Fruit fly (Drosophila melanogaster) whole organism: ENCODE results near the gene Fancl.
A peak's percentile ranks its signal among the peaks of the same experiment; 100 is the strongest.

Experiments
- CG8478 ChIP-seq: fragments of >200 bp; optimal IDR thresholded peaks from 2 replicates; lab custom pipeline; 2018; ENCODE audit warnings: inconsistent platforms
- Dll ChIP-seq: fragments of >200 bp; optimal IDR thresholded peaks from 2 replicates; lab custom pipeline; 2017
- EcR ChIP-seq, 2 experiments: fragments of >200 bp; optimal IDR thresholded peaks; 2 replicates each; lab custom pipeline; 2017; ENCODE audit warnings: missing biosample characterization in 2 of 2, missing genetic modification characterization in 2 of 2, missing genetic modification reagents in 2 of 2
- pan ChIP-seq: fragments of >200 bp; optimal IDR thresholded peaks from 2 replicates; lab custom pipeline; 2017
- psq ChIP-seq: fragments of >200 bp; optimal IDR thresholded peaks from 2 replicates; lab custom pipeline; 2017
- usp ChIP-seq: fragments of >200 bp; optimal IDR thresholded peaks from 2 replicates; lab custom pipeline; 2017; ENCODE audit warnings: missing biosample characterization, missing genetic modification characterization, mixed read lengths

Gene Fancl

dm6 chr3R:10089171-10089664 is 36.5 kb upstream of the Fancl start:
- TF ChIP-seq pan: no peak
- no peak for TF ChIP-seq EcR (GFP tag; optimal IDR thresholded peaks at IDR 0.05; lab: Kevin White, UChicago)
- TF ChIP-seq psq (lab: Kevin White, UChicago): no peak
- TF ChIP-seq Dll (lab: Kevin White, UChicago): peak; percentile 94
- TF ChIP-seq CG8478 (lab: Kevin White, UChicago): peak; percentile 62
- TF ChIP-seq usp: no peak

DNA sequence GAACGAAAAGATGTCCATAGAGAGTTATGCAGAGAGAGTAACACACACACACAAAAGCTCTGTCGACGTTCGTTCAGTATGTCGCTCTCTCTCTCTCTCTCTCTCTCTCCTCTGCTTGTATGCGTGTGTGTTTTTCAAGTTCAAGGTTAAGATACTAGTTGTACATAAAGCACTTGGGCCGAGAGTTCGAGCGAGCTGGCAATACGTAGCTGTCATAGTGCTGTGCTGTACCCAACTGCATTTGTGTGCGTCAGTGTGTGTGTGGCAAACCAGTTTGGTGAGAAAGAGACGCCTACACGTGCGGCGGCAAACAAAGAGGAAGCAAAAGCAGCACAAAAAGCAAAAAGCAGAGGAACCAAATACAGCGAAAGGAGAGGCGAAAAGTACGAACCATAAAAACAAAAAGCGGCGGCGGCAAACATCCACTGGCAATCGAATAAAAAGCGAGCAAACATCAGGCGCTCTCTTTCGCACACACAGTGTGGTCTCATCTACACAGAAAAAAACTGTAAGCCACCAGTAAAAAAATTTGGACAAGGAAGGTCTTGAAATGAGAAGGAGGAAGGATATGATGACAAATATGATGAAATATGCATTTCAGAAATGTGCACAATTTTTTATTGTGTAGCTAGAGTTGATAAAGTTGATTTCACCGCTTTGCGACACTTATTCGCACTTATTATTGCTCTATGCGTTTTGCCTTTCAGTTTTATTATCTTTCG is 34.7 kb upstream of the Fancl start:
- TF ChIP-seq CG8478 (lab: Kevin White, UChicago): peak; percentile 41
- TF ChIP-seq pan: no peak
- TF ChIP-seq Dll (lab: Kevin White, UChicago): peak; percentile 37

DNA sequence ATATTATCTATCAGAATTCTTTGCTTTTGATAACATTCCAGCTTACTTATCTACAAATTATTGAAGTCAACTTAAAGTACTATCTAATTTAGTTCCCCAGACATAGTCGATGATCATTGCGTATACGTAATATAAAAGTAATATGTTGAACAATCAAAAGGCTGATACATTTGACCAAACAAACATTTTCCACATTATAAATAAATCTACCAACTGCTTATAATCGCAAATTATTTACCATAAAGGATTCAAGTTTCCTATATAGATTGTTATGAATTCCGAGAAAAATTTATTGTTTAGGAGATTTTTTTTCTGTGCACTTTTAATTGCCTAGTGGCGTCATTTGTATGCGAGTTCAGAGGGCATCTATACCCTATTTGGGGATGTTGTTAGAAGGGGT is 34.0 kb upstream of the Fancl start:
- no peak for TF ChIP-seq CG8478 (lab: Kevin White, UChicago)
- TF ChIP-seq pan: no peak
- TF ChIP-seq psq (lab: Kevin White, UChicago): no peak
- no peak for TF ChIP-seq Dll (lab: Kevin White, UChicago)
- TF ChIP-seq usp: no peak
- no peak for TF ChIP-seq EcR (GFP tag; optimal IDR thresholded peaks at IDR 0.05; lab: Kevin White, UChicago)

dm6 chr3R:10086222-10086621 is 33.6 kb upstream of the Fancl start:
- TF ChIP-seq EcR (GFP tag; optimal IDR thresholded peaks at IDR 0.05; lab: Kevin White, UChicago) (no peak), usp (no peak), pan (no peak), Dll (lab: Kevin White, UChicago) (no peak), psq (lab: Kevin White, UChicago) (no peak), CG8478 (lab: Kevin White, UChicago) (no peak)

- TF ChIP-seq usp: no peak
- TF ChIP-seq psq (lab: Kevin White, UChicago): no peak
- no peak for TF ChIP-seq CG8478 (lab: Kevin White, UChicago)
- TF ChIP-seq EcR (GFP tag; optimal IDR thresholded peaks at IDR 0.05; lab: Kevin White, UChicago): no peak
- TF ChIP-seq Dll (lab: Kevin White, UChicago): no peak
- no peak for TF ChIP-seq pan
Measured at dm6 chr3R:10084914-10085313, 32.2 kb upstream of the Fancl start.

DNA sequence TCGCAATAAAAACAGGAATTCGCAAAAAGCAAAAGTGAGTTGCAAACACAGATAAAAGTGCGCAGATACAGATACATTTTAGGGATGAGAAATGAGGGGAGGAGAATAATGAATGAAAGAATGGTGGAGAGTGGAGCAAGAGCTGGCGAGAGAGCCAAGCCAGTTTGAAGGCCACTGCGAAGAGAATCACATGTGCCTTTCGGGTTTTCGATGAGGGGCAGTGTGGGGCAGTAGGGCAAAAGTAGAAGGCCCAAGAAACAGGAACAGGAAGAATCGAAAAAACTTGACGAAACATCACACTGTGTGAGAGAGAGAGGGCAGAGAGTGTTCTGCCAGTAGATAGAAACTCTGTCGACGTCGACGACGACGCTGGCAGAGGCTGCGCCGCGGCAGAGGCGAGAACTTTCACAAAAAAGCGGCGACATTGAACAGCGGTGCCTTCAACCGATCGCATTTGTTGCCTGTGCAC is 31.5 kb upstream of the Fancl start:
- TF ChIP-seq CG8478 (lab: Kevin White, UChicago) (no peak), usp (no peak), pan (no peak), psq (lab: Kevin White, UChicago) (no peak), Dll (lab: Kevin White, UChicago) (no peak), EcR (GFP tag; optimal IDR thresholded peaks at IDR 0.05; lab: Kevin White, UChicago) (no peak)

DNA sequence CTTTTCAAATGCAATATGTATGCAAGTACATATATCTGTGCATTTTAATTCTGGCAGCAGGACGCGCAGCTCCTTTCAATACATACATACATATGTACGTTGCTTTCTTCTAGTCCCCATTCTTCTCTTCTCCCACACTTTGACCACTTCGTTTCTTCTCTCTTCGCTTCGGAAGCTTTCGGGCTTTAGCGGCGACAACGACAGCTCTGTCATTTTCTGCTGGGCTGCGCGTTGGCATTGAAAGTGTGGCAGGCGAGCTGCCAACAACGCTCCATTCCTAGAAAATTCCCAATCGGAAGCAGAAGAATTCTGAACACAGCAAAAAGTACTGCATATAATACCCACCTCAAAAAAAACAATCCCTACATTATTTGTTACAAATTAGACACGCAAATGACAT is 30.4 kb upstream of the Fancl start:
- TF ChIP-seq CG8478 (lab: Kevin White, UChicago) (no peak), usp (no peak), pan (no peak), EcR (GFP tag; optimal IDR thresholded peaks at IDR 0.05; lab: Kevin White, UChicago) (no peak), Dll (lab: Kevin White, UChicago) (no peak), psq (lab: Kevin White, UChicago) (no peak)

DNA sequence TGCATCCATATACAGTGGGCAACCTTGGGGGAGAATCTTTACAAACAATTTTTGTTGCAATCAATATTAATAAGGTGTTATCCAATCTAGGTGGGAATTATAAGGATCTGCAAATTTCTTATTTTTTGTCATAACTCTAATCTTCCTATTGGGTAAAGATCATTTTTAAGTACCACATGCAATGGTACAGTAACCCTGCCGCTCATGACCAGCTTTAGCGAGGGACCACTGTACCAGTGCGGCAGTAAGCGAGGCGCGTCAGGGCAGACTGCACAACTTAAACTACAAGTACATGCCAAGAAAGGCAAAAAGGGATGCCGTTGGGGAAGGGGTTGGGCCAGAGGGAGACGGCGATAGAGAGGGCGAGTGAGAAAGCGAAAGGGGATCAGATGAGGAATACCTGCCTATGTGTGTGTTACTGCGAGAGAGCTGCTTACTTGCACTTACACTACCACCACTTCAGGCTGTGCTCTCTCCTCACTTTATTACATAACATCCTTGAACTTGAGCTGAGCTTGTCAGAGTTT is 29.9 kb upstream of the Fancl start:
- TF ChIP-seq Dll (lab: Kevin White, UChicago) (no peak), pan (no peak), usp (no peak), CG8478 (lab: Kevin White, UChicago) (no peak), psq (lab: Kevin White, UChicago) (no peak), EcR (GFP tag; optimal IDR thresholded peaks at IDR 0.05; lab: Kevin White, UChicago) (no peak)

dm6 chr3R:10081469-10082111 is 28.9 kb upstream of the Fancl start:
- TF ChIP-seq Dll (lab: Kevin White, UChicago) (no peak), psq (lab: Kevin White, UChicago) (no peak), pan (no peak), EcR (GFP tag; optimal IDR thresholded peaks at IDR 0.05; lab: Kevin White, UChicago) (no peak), CG8478 (lab: Kevin White, UChicago) (no peak), usp (no peak)

- no peak for TF ChIP-seq CG8478 (lab: Kevin White, UChicago)
- TF ChIP-seq Dll (lab: Kevin White, UChicago): no peak
- TF ChIP-seq EcR (GFP tag; optimal IDR thresholded peaks at IDR 0.05; lab: Kevin White, UChicago): no peak
- no peak for TF ChIP-seq psq (lab: Kevin White, UChicago)
- TF ChIP-seq usp: no peak
- no peak for TF ChIP-seq pan
Measured at dm6 chr3R:10080699-10081098, 28.0 kb upstream of the Fancl start.

DNA sequence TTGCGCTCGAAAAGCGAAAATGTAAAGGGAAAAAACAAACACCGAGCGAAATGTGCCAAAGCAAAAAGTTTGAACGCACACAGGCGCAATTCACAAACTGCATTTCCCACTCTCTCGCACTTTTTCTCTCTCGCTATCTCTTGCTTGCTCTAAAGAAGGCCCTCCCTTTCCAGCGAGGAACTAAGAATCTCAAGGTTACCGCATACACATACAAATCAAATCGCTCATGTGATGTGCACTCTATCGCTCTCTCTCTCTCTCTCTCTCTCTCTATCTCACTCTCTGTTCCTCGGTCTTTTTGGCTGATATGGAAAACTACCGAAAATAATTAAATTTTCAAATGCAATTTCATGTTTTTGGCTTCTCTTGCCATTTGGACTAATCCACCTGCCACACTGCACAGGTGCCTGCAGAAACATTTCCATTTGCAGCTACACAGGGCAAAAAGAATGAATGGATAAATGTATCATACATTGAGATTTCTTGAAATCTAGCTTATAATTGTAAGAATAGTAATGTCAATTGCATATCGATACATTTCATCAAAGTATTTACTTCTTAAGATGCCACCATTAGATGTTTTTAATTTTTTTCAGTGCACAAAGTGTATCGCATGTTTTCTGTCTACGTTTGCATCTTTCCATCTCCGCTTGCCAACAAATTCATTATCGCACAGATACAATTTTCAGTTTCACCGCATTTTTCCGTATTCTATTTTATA is 26.8 kb upstream of the Fancl start:
- no peak for TF ChIP-seq usp
- peak; percentile 19 for TF ChIP-seq CG8478 (lab: Kevin White, UChicago)
- TF ChIP-seq EcR (GFP tag; optimal IDR thresholded peaks at IDR 0.05; lab: Kevin White, UChicago): no peak
- no peak for TF ChIP-seq pan
